Worm (Caenorhabditis elegans) whole organism, L3 larva: Measurements from ENCODE around the gene Y111B2A.1.

ENCODE experiments used
- R02D3.7 ChIP-seq: fragments of 150-350 bp; optimal IDR thresholded peaks from 2 replicates; lab custom pipeline; 2014; ENCODE audit warnings: missing biosample characterization, missing genetic modification characterization
- aly-2 ChIP-seq: fragments of 150-350 bp; optimal IDR thresholded peaks from 2 replicates; lab custom pipeline; 2014; ENCODE audit warnings: missing biosample characterization, missing genetic modification characterization
- ceh-28 ChIP-seq: fragments of 150-350 bp; optimal IDR thresholded peaks from 2 replicates; lab custom pipeline; 2014; ENCODE audit warnings: missing biosample characterization, missing genetic modification reagents, missing genetic modification characterization
- ceh-82 ChIP-seq: fragments of 150-350 bp; optimal IDR thresholded peaks from 2 replicates; lab custom pipeline; 2014; ENCODE audit warnings: missing biosample characterization, missing genetic modification characterization
- ceh-9 ChIP-seq: sonication (generic microtip); optimal IDR thresholded peaks from 2 replicates; lab custom pipeline; 2018; ENCODE audit warnings: missing biosample characterization, missing genetic modification characterization
- egl-27 ChIP-seq: sonication (generic microtip); optimal IDR thresholded peaks from 4 replicates; lab custom pipeline; 2017; ENCODE audit warnings: missing biosample characterization, missing genetic modification reagents, missing genetic modification characterization
- elt-1 ChIP-seq: fragments of 150-350 bp; optimal IDR thresholded peaks from 2 replicates; lab custom pipeline; 2014; ENCODE audit warnings: missing biosample characterization, missing genetic modification characterization
- elt-2 ChIP-seq: sonication (generic microtip); optimal IDR thresholded peaks from 2 replicates; lab custom pipeline; 2016; ENCODE audit warnings: missing genetic modification reagents, mild to moderate bottlenecking, missing genetic modification characterization, missing compliant biosample characterization
- elt-3 ChIP-seq, 3 experiments: fragments of 150-350 bp in 1 of 3; sonication (generic microtip) in 2 of 3; optimal IDR thresholded peaks; 2 replicates in 2 of 3; 4 replicates in 1 of 3; lab custom pipeline; 2014 to 2017; ENCODE audit warnings: missing biosample characterization in 3 of 3, missing genetic modification characterization in 3 of 3
- eor-1 ChIP-seq, 2 experiments: fragments of 150-350 bp; optimal IDR thresholded peaks; 2 replicates each; lab custom pipeline; 2014 to 2018; ENCODE audit warnings: missing biosample characterization in 2 of 2, missing genetic modification characterization in 2 of 2
- fkh-10 ChIP-seq: sonication (generic microtip); optimal IDR thresholded peaks from 2 replicates; lab custom pipeline; 2017; ENCODE audit warnings: missing biosample characterization, missing genetic modification reagents, missing genetic modification characterization
- fos-1 ChIP-seq: fragments of 150-350 bp; optimal IDR thresholded peaks from 2 replicates; lab custom pipeline; 2014; ENCODE audit warnings: missing biosample characterization, missing genetic modification characterization
- hmg-11 ChIP-seq: sonication (generic microtip); optimal IDR thresholded peaks from 2 replicates; lab custom pipeline; 2016; ENCODE audit warnings: missing genetic modification characterization, missing compliant biosample characterization
- jun-1 ChIP-seq: fragments of 150-350 bp; optimal IDR thresholded peaks from 2 replicates; lab custom pipeline; 2014; ENCODE audit warnings: missing biosample characterization, missing genetic modification reagents, missing genetic modification characterization
- lin-15B ChIP-seq: fragments of 150-350 bp; optimal IDR thresholded peaks from 2 replicates; lab custom pipeline; 2014; ENCODE audit warnings: missing biosample characterization, missing genetic modification characterization
- lin-39 ChIP-seq: fragments of 150-350 bp; optimal IDR thresholded peaks from 2 replicates; lab custom pipeline; 2018; ENCODE audit warnings: missing biosample characterization, missing genetic modification reagents, missing genetic modification characterization
- lsy-12 ChIP-seq: sonication (generic microtip); optimal IDR thresholded peaks from 2 replicates; lab custom pipeline; 2016; ENCODE audit warnings: mild to moderate bottlenecking, missing genetic modification characterization, missing compliant biosample characterization
- mdl-1 ChIP-seq: fragments of 150-350 bp; optimal IDR thresholded peaks from 2 replicates; lab custom pipeline; 2014; ENCODE audit warnings: missing biosample characterization, missing genetic modification characterization
- mml-1 ChIP-seq: fragments of 150-350 bp; sonication (generic microtip); optimal IDR thresholded peaks from 3 replicates; lab custom pipeline; 2014; ENCODE audit warnings: missing biosample characterization, missing genetic modification characterization
- nfya-1 ChIP-seq: sonication (generic microtip); optimal IDR thresholded peaks from 2 replicates; lab custom pipeline; 2017; ENCODE audit warnings: missing genetic modification characterization, mild to moderate bottlenecking, missing compliant biosample characterization, antibody characterized with exemption, moderate library complexity; ENCODE audit not compliant: insufficient read depth
- nhr-11 ChIP-seq: fragments of 150-350 bp; optimal IDR thresholded peaks from 2 replicates; lab custom pipeline; 2014; ENCODE audit warnings: missing biosample characterization, missing genetic modification characterization
- nhr-23 ChIP-seq: fragments of 150-350 bp; optimal IDR thresholded peaks from 2 replicates; lab custom pipeline; 2014; ENCODE audit warnings: missing biosample characterization, missing genetic modification reagents, missing genetic modification characterization
- nhr-237 ChIP-seq: fragments of 150-350 bp; optimal IDR thresholded peaks from 2 replicates; lab custom pipeline; 2014; ENCODE audit warnings: missing biosample characterization, missing genetic modification characterization
- nhr-25 ChIP-seq: sonication (generic microtip); optimal IDR thresholded peaks from 2 replicates; lab custom pipeline; 2017; ENCODE audit warnings: missing biosample characterization, missing genetic modification characterization
- nhr-43 ChIP-seq: sonication (generic microtip); optimal IDR thresholded peaks from 2 replicates; lab custom pipeline; 2016; ENCODE audit warnings: mild to moderate bottlenecking, missing genetic modification characterization, missing compliant biosample characterization; ENCODE audit not compliant: poor library complexity, severe bottlenecking
- nhr-67 ChIP-seq: fragments of 150-350 bp; optimal IDR thresholded peaks from 2 replicates; lab custom pipeline; 2014; ENCODE audit warnings: missing biosample characterization, missing genetic modification characterization
- nhr-76 ChIP-seq: fragments of 150-350 bp; sonication (generic microtip); optimal IDR thresholded peaks from 5 replicates; lab custom pipeline; 2014; ENCODE audit warnings: missing biosample characterization, missing genetic modification characterization
- nhr-77 ChIP-seq: fragments of 150-350 bp; optimal IDR thresholded peaks from 2 replicates; lab custom pipeline; 2014; ENCODE audit warnings: missing biosample characterization, missing genetic modification characterization
- pqm-1 ChIP-seq: fragments of 150-350 bp; optimal IDR thresholded peaks from 2 replicates; lab custom pipeline; 2017; ENCODE audit warnings: missing biosample characterization, missing genetic modification characterization, inconsistent platforms
- sea-2 ChIP-seq: fragments of 150-350 bp; sonication (generic microtip); optimal IDR thresholded peaks from 4 replicates; lab custom pipeline; 2014; ENCODE audit warnings: missing biosample characterization, missing genetic modification reagents, missing genetic modification characterization
- snpc-4 ChIP-seq: fragments of 150-350 bp; optimal IDR thresholded peaks from 2 replicates; lab custom pipeline; 2014; ENCODE audit warnings: missing biosample characterization, missing genetic modification characterization
- tbx-2 ChIP-seq: sonication (generic microtip); optimal IDR thresholded peaks from 2 replicates; lab custom pipeline; 2016; ENCODE audit warnings: mild to moderate bottlenecking, missing genetic modification characterization, missing compliant biosample characterization
- unc-39 ChIP-seq: sonication (generic microtip); optimal IDR thresholded peaks from 4 replicates; lab custom pipeline; 2017; ENCODE audit warnings: missing biosample characterization, missing genetic modification characterization
- unc-62 ChIP-seq: fragments of 150-350 bp; sonication (generic microtip); optimal IDR thresholded peaks from 4 replicates; lab custom pipeline; 2014; ENCODE audit warnings: missing biosample characterization, missing genetic modification reagents, missing genetic modification characterization
- zag-1 ChIP-seq: fragments of 150-350 bp; optimal IDR thresholded peaks from 2 replicates; lab custom pipeline; 2014; ENCODE audit warnings: missing biosample characterization, missing genetic modification characterization
- ztf-4 ChIP-seq: fragments of 150-350 bp; optimal IDR thresholded peaks from 2 replicates; lab custom pipeline; 2014; ENCODE audit warnings: missing biosample characterization, missing genetic modification characterization

Y111B2A.1 gene

DNA sequence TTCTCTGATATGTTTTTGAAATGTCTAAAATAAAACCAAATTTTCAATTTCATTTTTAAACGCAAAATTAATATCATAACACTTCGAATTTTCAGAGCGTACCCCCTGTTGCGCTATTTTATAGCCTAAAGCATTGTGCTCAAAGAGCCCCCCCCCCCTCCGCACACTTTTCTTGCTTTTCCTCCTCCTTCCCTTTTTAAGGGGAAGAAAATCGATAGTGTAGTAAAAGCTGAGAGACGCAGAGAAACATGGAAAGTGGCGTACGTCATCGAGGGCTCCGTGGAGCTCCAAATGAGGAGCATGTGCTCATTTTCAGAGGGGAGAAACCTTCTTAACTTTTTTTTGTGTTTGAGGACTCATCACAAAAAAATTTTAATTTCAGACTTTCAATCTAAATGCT lies 22.9 kb downstream of the Y111B2A.1 start, which contains the start of gene cccp-1:
Gene cccp-1, plus strand, starts transcription at position 377 of the 400 bp plus-strand sequence.
- TF ChIP-seq unc-62 (GFP tag; lab: Kevin White, UChicago) (no peak), nfya-1 (peak; percentile 71), jun-1 (no peak), lin-15B (tag; lab: Kevin White, UChicago) (peak; percentile 25), elt-2 (tag; lab: Kevin White, UChicago) (peak; percentile 19), ceh-28 (peak; percentile 88), hmg-11 (peak; percentile 67), fkh-10 (GFP tag; lab: Kevin White, UChicago) (peak; percentile 53)

DNA sequence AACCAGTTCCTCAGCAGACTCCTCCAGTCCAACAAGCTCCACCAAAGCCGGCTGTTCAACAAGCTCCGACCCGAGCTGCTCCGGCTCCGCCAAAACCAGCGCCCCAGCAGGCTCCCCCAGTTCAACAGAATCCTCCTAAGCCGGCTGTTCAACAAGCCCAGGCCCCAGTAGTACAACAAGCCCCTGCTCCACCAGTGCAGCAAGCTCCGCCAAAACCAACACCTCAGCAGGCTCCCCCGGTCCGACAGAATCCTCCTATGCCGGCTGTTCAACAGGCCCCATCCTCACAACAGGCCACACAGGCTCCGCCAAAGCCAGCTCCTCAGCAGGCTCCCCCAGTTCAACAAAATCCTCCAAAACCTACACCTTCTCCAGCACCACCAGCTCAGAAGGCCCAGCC lies 24.9 kb downstream of the Y111B2A.1 start:
- no peak for TF ChIP-seq hmg-11

DNA sequence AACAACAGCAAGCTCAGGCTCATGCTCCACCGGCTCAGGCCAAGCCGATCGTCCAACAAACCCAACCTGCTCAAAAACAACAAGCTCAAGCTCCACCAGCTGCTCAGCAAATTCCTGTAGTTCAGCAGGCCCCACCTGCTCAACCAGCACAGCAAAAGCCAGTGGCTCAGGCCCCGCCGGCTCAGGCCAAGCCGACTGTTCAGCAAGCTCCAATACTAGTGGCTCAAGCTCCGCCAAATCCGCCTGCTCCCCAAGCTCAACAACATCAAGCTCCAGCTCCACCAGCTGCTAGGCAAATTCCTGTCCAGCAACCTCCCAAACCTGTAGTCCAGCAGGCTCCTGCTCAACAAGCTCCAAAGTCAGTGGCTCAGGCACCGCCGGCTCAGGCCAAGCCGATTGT lies 25.6 kb downstream of the Y111B2A.1 start:
- TF ChIP-seq nhr-43 (tag; lab: Kevin White, UChicago) (no peak), fkh-10 (GFP tag; lab: Kevin White, UChicago) (no peak), hmg-11 (no peak), elt-3 (tag; optimal IDR thresholded peaks at IDR 0.05; lab: Kevin White, UChicago) (no peak), snpc-4 (no peak), nhr-11 (tag; lab: Kevin White, UChicago) (no peak), egl-27 (tag; lab: Kevin White, UChicago) (no peak), nhr-25 (tag; lab: Kevin White, UChicago) (no peak), unc-62 (GFP tag; lab: Kevin White, UChicago) (no peak), aly-2 (tag; lab: Kevin White, UChicago) (no peak), nhr-77 (tag; lab: Kevin White, UChicago) (no peak), R02D3.7 (tag; lab: Kevin White, UChicago) (no peak), nhr-237 (no peak), lin-39 (tag; lab: Kevin White, UChicago) (no peak)

DNA sequence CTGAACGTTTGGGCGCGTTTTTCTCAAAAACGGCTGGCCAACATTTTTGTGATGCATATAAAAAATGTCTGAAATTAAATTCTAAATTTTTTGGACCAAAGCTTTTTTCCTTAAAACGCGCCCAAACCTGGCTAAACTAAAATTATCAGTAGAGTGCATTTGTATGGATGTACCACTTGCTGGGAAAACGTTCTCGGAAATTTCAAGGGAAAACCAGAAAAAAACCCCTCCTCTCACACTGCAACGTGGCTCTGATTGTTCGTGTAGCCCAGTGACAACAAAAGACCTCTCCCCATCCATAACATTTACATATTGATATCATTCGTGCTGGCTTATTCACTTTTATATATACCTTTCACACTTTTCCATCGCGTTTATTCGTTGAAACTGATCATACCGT lies 26.6 kb downstream of the Y111B2A.1 start, which contains the start of gene Y49E10.29:
Gene Y49E10.29, plus strand, starts transcription at position 301 of the 400 bp plus-strand sequence.
- TF ChIP-seq nhr-23: no peak
- TF ChIP-seq nhr-43 (tag; lab: Kevin White, UChicago): no peak
- no peak for TF ChIP-seq nhr-67
- TF ChIP-seq fkh-10 (GFP tag; lab: Kevin White, UChicago): no peak
- TF ChIP-seq lin-39 (tag; lab: Kevin White, UChicago): no peak
- no peak for TF ChIP-seq mdl-1
- TF ChIP-seq ztf-4: no peak
- no peak for TF ChIP-seq snpc-4
- no peak for TF ChIP-seq lsy-12
- no peak for TF ChIP-seq pqm-1 (tag; lab: Kevin White, UChicago)
- TF ChIP-seq elt-3 (tag; optimal IDR thresholded peaks at IDR 0.05; lab: Kevin White, UChicago): no peak
- TF ChIP-seq unc-39 (tag; lab: Kevin White, UChicago): no peak
- TF ChIP-seq zag-1 (tag; lab: Kevin White, UChicago): no peak
- TF ChIP-seq nhr-77 (tag; lab: Kevin White, UChicago): no peak
- no peak for TF ChIP-seq ceh-9
- TF ChIP-seq nhr-11 (tag; lab: Kevin White, UChicago): no peak
- no peak for TF ChIP-seq R02D3.7 (tag; lab: Kevin White, UChicago)
- no peak for TF ChIP-seq sea-2
- TF ChIP-seq, all 47 proteins: peak for 0

DNA sequence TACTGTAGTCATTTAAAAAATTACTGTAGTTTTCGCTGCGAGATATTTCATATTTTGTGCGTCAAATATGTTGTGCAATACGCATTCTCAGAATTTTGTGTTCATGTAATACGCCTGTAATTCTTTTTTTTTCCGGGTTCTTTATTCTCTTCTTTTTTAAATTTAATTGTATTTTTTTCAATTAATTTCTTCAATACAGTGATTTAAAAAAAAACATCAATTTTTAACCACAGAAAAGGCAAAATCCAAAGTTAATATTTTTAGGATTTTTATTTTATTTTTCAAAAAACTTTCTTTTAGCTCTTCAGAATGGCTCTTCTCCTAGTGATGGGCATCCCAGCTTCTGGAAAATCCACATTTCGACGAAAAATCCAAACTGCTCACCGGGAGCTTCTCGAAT lies 29.1 kb downstream of the Y111B2A.1 start, which contains the start of gene pstk-1:
Gene pstk-1, plus strand, starts transcription at position 301 of the 400 bp plus-strand sequence.
- TF ChIP-seq aly-2 (tag; lab: Kevin White, UChicago) (no peak), nhr-77 (tag; lab: Kevin White, UChicago) (no peak), fkh-10 (GFP tag; lab: Kevin White, UChicago) (no peak), ceh-82 (no peak), fos-1 (tag; lab: Kevin White, UChicago) (no peak), mml-1 (tag; lab: Kevin White, UChicago) (no peak), nhr-23 (no peak), ztf-4 (no peak), tbx-2 (tag; lab: Kevin White, UChicago) (no peak), mdl-1 (no peak), nhr-76 (tag; lab: Kevin White, UChicago) (no peak), ceh-28 (no peak), ceh-9 (no peak), hmg-11 (no peak), eor-1 (tag; optimal IDR thresholded peaks at IDR 0.05; lab: Kevin White, UChicago) (no peak), elt-1 (tag; lab: Kevin White, UChicago) (no peak)
